Fruit fly (Drosophila melanogaster): ENCODE measurements around the gene wit.

DNA sequence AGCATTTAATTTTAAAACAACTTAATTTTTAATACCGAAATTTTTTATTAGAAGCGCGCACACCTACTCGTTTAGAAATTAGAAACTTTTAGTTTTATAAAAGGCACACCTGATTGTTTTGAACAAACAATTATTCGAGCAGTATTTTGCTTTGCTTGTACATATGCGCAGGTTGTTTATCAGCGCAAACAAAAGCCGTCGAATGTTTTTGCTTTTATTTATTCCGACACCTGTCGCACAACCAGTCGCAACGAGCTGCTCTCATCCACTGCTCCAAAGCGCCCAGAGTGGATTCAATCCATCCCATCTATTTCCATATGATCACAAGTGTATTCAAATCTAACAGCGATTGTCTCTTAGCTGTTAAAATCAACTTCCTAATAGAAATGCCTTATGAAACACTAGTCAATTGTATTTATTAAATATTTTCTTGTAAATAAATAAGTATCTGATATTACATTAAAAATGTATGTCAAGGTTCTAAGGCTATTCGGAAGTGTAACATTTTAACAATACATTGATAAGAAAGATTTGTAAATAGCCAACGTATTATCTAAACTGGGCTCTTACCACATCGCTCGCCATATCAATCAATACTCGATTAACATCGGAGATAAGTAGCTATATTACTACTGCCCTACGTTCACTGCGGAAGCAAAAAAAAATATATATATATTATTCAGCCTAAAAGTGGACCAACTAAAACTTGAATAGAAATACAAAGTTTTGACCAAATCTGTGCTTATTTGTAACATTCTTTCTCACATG, 45.6 kb downstream of the wit start, which contains the start of gene CG11594:
- TF ChIP-seq OdsH (GFP tag; optimal IDR thresholded peaks at IDR 0.05): no peak
- no peak for TF ChIP-seq dsf (GFP tag; optimal IDR thresholded peaks at IDR 0.05; ENCODE audit: borderline replicate concordance)
- no peak for TF ChIP-seq tai (GFP tag; optimal IDR thresholded peaks at IDR 0.05)
- TF ChIP-seq usp (GFP tag; optimal IDR thresholded peaks at IDR 0.05): no peak
- no peak for TF ChIP-seq dmrt93B (GFP tag; optimal IDR thresholded peaks at IDR 0.05)
- TF ChIP-seq pan (optimal IDR thresholded peaks at IDR 0.05): no peak

All from whole organism, wandering third instar larva.